Fruit fly (Drosophila melanogaster): ENCODE measurements around the gene RhoGAP71E.

The RhoGAP71E gene

dm6 chr3L:15588514-15589138 is at the start of gene RhoGAP71E (continued):
- TF ChIP-seq CG10979 (tag; optimal IDR thresholded peaks at IDR 0.05), result peak; percentile 28
- peak; percentile 15 for TF ChIP-seq CG12104 (GFP tag; optimal IDR thresholded peaks at IDR 0.05)
- no peak for TF ChIP-seq Adf1 (GFP tag; IDR thresholded peaks at IDR 0.05)
- TF ChIP-seq schlank (tag; optimal IDR thresholded peaks at IDR 0.05), result no peak
- TF ChIP-seq CG13296 (GFP tag; optimal IDR thresholded peaks at IDR 0.05), result peak; percentile 64
- TF ChIP-seq CG11093 (GFP tag; IDR thresholded peaks at IDR 0.05), result no peak
- peak; percentile 54; the same call in 1 of the 2 replicates for TF ChIP-seq CG42726 (GFP tag; IDR thresholded peaks at IDR 0.05; ENCODE audit: partially characterized antibody)
- TF ChIP-seq CG9727 (GFP tag; optimal IDR thresholded peaks at IDR 0.05), result peak; percentile 37
- TF ChIP-seq CG10147 (GFP tag; optimal IDR thresholded peaks at IDR 0.05), result no peak
- TF ChIP-seq fd64A (GFP tag; optimal IDR thresholded peaks at IDR 0.05), result peak; percentile 10
- no peak for TF ChIP-seq CG30403 (GFP tag; optimal IDR thresholded peaks at IDR 0.05)
- TF ChIP-seq ken (GFP tag; IDR thresholded peaks at IDR 0.05), result no peak
- no peak for TF ChIP-seq sd (tag; optimal IDR thresholded peaks at IDR 0.05)
- peak; percentile 40; the same call in 1 of the 2 replicates for TF ChIP-seq Scr (GFP tag; IDR thresholded peaks at IDR 0.05; ENCODE audit: partially characterized antibody)
- no peak for TF ChIP-seq CG1792 (GFP tag; optimal IDR thresholded peaks at IDR 0.05)
- peak; percentile 10 for TF ChIP-seq CG12219 (GFP tag; optimal IDR thresholded peaks at IDR 0.05)
- no peak for TF ChIP-seq CG9215 (GFP tag; IDR thresholded peaks at IDR 0.05)
- peak; percentile 34 for TF ChIP-seq CG15269 (tag; optimal IDR thresholded peaks at IDR 0.05)
- peak; percentile 3 for TF ChIP-seq CG3995 (GFP tag; optimal IDR thresholded peaks at IDR 0.05)
- no peak for TF ChIP-seq usp (GFP tag; optimal IDR thresholded peaks at IDR 0.05)
- TF ChIP-seq Poxn (GFP tag; IDR thresholded peaks at IDR 0.05), result no peak
- peak; percentile 31 for TF ChIP-seq Fer3 (tag; optimal IDR thresholded peaks at IDR 0.05)
- peak; percentile 63; the same call in 2 of the 3 replicates for TF ChIP-seq CG11695 (GFP tag; IDR thresholded peaks at IDR 0.05)
- peak; percentile 59 for TF ChIP-seq Atf6 (GFP tag; IDR thresholded peaks at IDR 0.05)
- TF ChIP-seq dysf (GFP tag; IDR thresholded peaks at IDR 0.05), result peak; percentile 25; the same call in 1 of the 3 replicates
- TF ChIP-seq CG32767 (GFP tag; IDR thresholded peaks at IDR 0.05), result peak; percentile 19; the same call in 1 of the 2 replicates
- TF ChIP-seq stwl (tag; optimal IDR thresholded peaks at IDR 0.05), result no peak
- TF ChIP-seq CG10543 (GFP tag; optimal IDR thresholded peaks at IDR 0.05), result peak; percentile 54
- TF ChIP-seq slbo (GFP tag; IDR thresholded peaks at IDR 0.05), result peak; percentile 60
- TF ChIP-seq dmrt99B (tag; optimal IDR thresholded peaks at IDR 0.05), result peak; percentile 49
- TF ChIP-seq CG13775 (GFP tag; optimal IDR thresholded peaks at IDR 0.05), result no peak
- no peak for TF ChIP-seq sens-2 (GFP tag; IDR thresholded peaks at IDR 0.05)
- peak; percentile 91 for TF ChIP-seq Jarid2 (GFP tag; optimal IDR thresholded peaks at IDR 0.05)
- TF ChIP-seq CG17361 (GFP tag; IDR thresholded peaks at IDR 0.05), result peak; percentile 69; the same call in 2 of the 3 replicates
- peak; percentile 4 for TF ChIP-seq CG8089 (GFP tag; optimal IDR thresholded peaks at IDR 0.05)
- TF ChIP-seq knrl (GFP tag; IDR thresholded peaks at IDR 0.05; ENCODE audit: partially characterized antibody), result no peak
- TF ChIP-seq CG18011 (GFP tag; optimal IDR thresholded peaks at IDR 0.05), result no peak
- no peak for TF ChIP-seq CG6689 (GFP tag; IDR thresholded peaks at IDR 0.05)
- TF ChIP-seq hb (GFP tag; IDR thresholded peaks at IDR 0.05; ENCODE audit: partially characterized antibody), result no peak
- no peak for TF ChIP-seq luna (GFP tag; optimal IDR thresholded peaks at IDR 0.05)
- no peak for TF ChIP-seq CG6654 (GFP tag; optimal IDR thresholded peaks at IDR 0.05)
- TF ChIP-seq CG3163 (GFP tag; optimal IDR thresholded peaks at IDR 0.05), result peak; percentile 38
- peak; percentile 32 for TF ChIP-seq CG9817 (tag; optimal IDR thresholded peaks at IDR 0.05)
- no peak for TF ChIP-seq sr (GFP tag; IDR thresholded peaks at IDR 0.05)
- no peak for TF ChIP-seq toy (GFP tag; IDR thresholded peaks at IDR 0.05)
- peak; percentile 40 for TF ChIP-seq Fer2 (tag; optimal IDR thresholded peaks at IDR 0.05)
- peak; percentile 1 for TF ChIP-seq CG18619 (GFP tag; optimal IDR thresholded peaks at IDR 0.05)
- no peak for TF ChIP-seq sc (optimal IDR thresholded peaks at IDR 0.05)
- TF ChIP-seq sc (GFP tag; optimal IDR thresholded peaks at IDR 0.05), result no peak
- TF ChIP-seq CG18476 (GFP tag; optimal IDR thresholded peaks at IDR 0.05), result peak; percentile 7

Measured in whole organism, embryonic.